Fruit fly (Drosophila melanogaster) whole organism, wandering third instar larva: ENCODE data around the gene RpL37A.

Experiments used
- CG32264 ChIP-seq: fragments of 200-800 bp; sonication (Bioruptor generic); optimal IDR thresholded peaks from 2 replicates; lab custom pipeline; 2016; ENCODE audit warnings: missing biosample characterization, missing genetic modification characterization
- Hr78 ChIP-seq: fragments of >200 bp; optimal IDR thresholded peaks from 2 replicates; lab custom pipeline; 2017; ENCODE audit warnings: missing biosample characterization, missing genetic modification characterization
- br ChIP-seq: fragments of 200-800 bp; sonication (Bioruptor generic); optimal IDR thresholded peaks from 2 replicates; lab custom pipeline; 2016; ENCODE audit warnings: missing biosample characterization, missing genetic modification characterization
- lola ChIP-seq: fragments of >200 bp; optimal IDR thresholded peaks from 2 replicates; lab custom pipeline; 2017; ENCODE audit warnings: missing biosample characterization, missing genetic modification characterization
- psq ChIP-seq: fragments of 200-800 bp; sonication (Bioruptor generic); optimal IDR thresholded peaks from 3 replicates; lab custom pipeline; 2017; ENCODE audit warnings: missing biosample characterization, mild to moderate bottlenecking, missing genetic modification characterization, moderate library complexity
- rgr ChIP-seq: fragments of 200-800 bp; sonication (Bioruptor generic); optimal IDR thresholded peaks from 3 replicates; lab custom pipeline; 2016; ENCODE audit warnings: missing biosample characterization, mild to moderate bottlenecking, missing genetic modification characterization
- usp ChIP-seq: fragments of >200 bp; optimal IDR thresholded peaks from 2 replicates; lab custom pipeline; 2017; ENCODE audit warnings: missing biosample characterization, missing genetic modification characterization

dm6 chr2L:5092597-5092991 lies 21.8 kb downstream of the RpL37A start:
- TF ChIP-seq psq (GFP tag; lab: Kevin White, UChicago) = no peak
- TF ChIP-seq br (GFP tag; lab: Kevin White, UChicago) = no peak
- TF ChIP-seq CG32264 (GFP tag; lab: Kevin White, UChicago) = no peak
- TF ChIP-seq rgr = no peak
- no peak for TF ChIP-seq lola (GFP tag; lab: Kevin White, UChicago)
- TF ChIP-seq Hr78 (GFP tag; lab: Kevin White, UChicago) = no peak
- no peak for TF ChIP-seq usp (GFP tag; lab: Kevin White, UChicago)
